Worm (Caenorhabditis elegans): ENCODE measurements around the gene rheb-1.

DNA sequence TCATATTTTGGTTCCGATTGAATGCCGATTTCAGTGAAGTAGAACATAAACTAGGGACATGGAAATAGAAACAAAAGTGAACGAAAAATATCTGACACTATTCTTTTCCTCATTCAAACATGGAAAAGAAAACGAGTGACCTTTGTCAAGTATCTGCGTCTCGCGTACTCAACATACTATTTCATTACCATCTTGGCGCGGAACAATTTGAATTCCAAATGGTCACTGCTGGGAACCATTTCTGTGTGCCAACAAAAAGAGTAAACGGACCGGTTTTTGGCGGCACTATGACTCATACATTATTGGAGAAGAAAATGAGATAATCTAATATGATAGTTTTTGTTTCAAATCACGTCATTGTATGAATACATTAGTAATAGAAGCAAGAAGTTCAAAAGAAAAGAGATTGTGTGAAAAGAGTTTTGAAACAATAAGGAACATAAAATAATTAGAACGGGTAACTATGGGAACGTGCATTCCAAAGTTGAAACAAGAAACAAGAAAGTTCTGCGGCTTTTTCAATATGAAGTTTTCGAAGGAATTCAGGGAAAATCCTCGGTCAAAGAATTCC, 26.7 kb upstream of the rheb-1 start:
- TF ChIP-seq egl-27 (tag; optimal IDR thresholded peaks at IDR 0.05) (no peak), zag-1 (tag; optimal IDR thresholded peaks at IDR 0.05) (no peak), efl-1 (optimal IDR thresholded peaks at IDR 0.05) (no peak), efl-1 (GFP tag; optimal IDR thresholded peaks at IDR 0.05 in 1 of 2) (peak in 1 of 2 experiments; percentile 84), mdl-1 (tag; optimal IDR thresholded peaks at IDR 0.05) (no peak), F16B12.6 (tag; optimal IDR thresholded peaks at IDR 0.05) (no peak), unc-130 (tag; optimal IDR thresholded peaks at IDR 0.05) (no peak), elt-3 (tag; optimal IDR thresholded peaks at IDR 0.05) (no peak)
